Worm (Caenorhabditis elegans) whole organism, L4 larva: ENCODE measurements around the gene C08F8.9.
"Not testable (repeated sequence)": the region's sequence is repeated elsewhere in the genome, so short reads cannot be mapped to it uniquely, and the experiment has no call there.

ENCODE experiments used
- ama-1 ChIP-seq: fragments of 150-350 bp; optimal IDR thresholded peaks from 2 replicates; lab custom pipeline; 2014; ENCODE audit warnings: inconsistent platforms, mixed read lengths
- ceh-82 ChIP-seq: sonication (generic microtip); optimal IDR thresholded peaks from 2 replicates; lab custom pipeline; 2017; ENCODE audit warnings: missing biosample characterization, missing genetic modification characterization
- ces-1 ChIP-seq: fragments of 150-350 bp; sonication (generic microtip); optimal IDR thresholded peaks from 4 replicates; lab custom pipeline; 2014; ENCODE audit warnings: missing biosample characterization, missing genetic modification reagents, missing genetic modification characterization
- daf-12 ChIP-seq: fragments of 150-350 bp; optimal IDR thresholded peaks from 2 replicates; lab custom pipeline; 2014; ENCODE audit warnings: missing biosample characterization, missing genetic modification reagents, missing genetic modification characterization
- dmd-9 ChIP-seq: fragments of 200-800 bp; sonication (Bioruptor generic); IDR thresholded peaks from 2 replicates; pipeline ENCODE4 v1.3.6; 2022; ENCODE audit warnings: missing genetic modification reagents, missing genetic modification characterization, missing compliant biosample characterization
- dpl-1 ChIP-seq: fragments of 150-350 bp; optimal IDR thresholded peaks from 2 replicates; lab custom pipeline; 2014; ENCODE audit warnings: missing biosample characterization, missing genetic modification reagents, missing genetic modification characterization
- dve-1 ChIP-seq: sonication (generic microtip); optimal IDR thresholded peaks from 2 replicates; lab custom pipeline; 2017; ENCODE audit warnings: antibody characterized with exemption, mild to moderate bottlenecking, missing genetic modification characterization, missing compliant biosample characterization; ENCODE audit not compliant: insufficient read depth
- jun-1 ChIP-seq: fragments of 150-350 bp; optimal IDR thresholded peaks from 2 replicates; lab custom pipeline; 2014; ENCODE audit warnings: missing biosample characterization, missing genetic modification reagents, missing genetic modification characterization
- lin-13 ChIP-seq: fragments of 150-350 bp; optimal IDR thresholded peaks from 2 replicates; lab custom pipeline; 2014; ENCODE audit warnings: missing biosample characterization, missing genetic modification reagents, missing genetic modification characterization
- nhr-237 ChIP-seq: sonication (generic microtip); optimal IDR thresholded peaks from 2 replicates; lab custom pipeline; 2017; ENCODE audit warnings: missing biosample characterization, missing genetic modification characterization
- nhr-77 ChIP-seq: fragments of 150-350 bp; optimal IDR thresholded peaks from 2 replicates; lab custom pipeline; 2014; ENCODE audit warnings: missing biosample characterization, missing genetic modification characterization
- pqm-1 ChIP-seq: sonication (generic microtip); optimal IDR thresholded peaks from 2 replicates; lab custom pipeline; 2017; ENCODE audit warnings: missing biosample characterization, missing genetic modification characterization
- snpc-4 ChIP-seq: fragments of 150-350 bp; optimal IDR thresholded peaks from 2 replicates; lab custom pipeline; 2014; ENCODE audit warnings: missing biosample characterization, missing genetic modification characterization
- unc-130 ChIP-seq: sonication (generic microtip); optimal IDR thresholded peaks from 2 replicates; lab custom pipeline; 2016; ENCODE audit warnings: missing genetic modification reagents, missing genetic modification characterization, missing compliant biosample characterization

- TF ChIP-seq lin-13 (GFP tag; lab: Kevin White, UChicago) (peak; percentile 57), dpl-1 (GFP tag; lab: Kevin White, UChicago) (peak; percentile 76), unc-130 (peak; percentile 46), pqm-1 (tag; lab: Kevin White, UChicago) (peak; percentile 35), dmd-9 (GFP tag; lab: Robert Waterston, UW) (peak; percentile 91), jun-1 (peak; percentile 40), dve-1 (peak; percentile 92), nhr-77 (tag; lab: Kevin White, UChicago) (peak; percentile 91)
- not testable (repeated sequence) for TF ChIP-seq ama-1 (lab: Kevin White, UChicago); daf-12 (tag; lab: Kevin White, UChicago); ceh-82; nhr-237 (tag; lab: Kevin White, UChicago); ces-1 (GFP tag; lab: Kevin White, UChicago); snpc-4 (tag; lab: Kevin White, UChicago)
Observed at ce11 chrIV:11179123-11179740, 837 bp upstream of the C08F8.9 start, which contains the start of gene cpt-2.
